Worm (Caenorhabditis elegans) whole organism, L3 larva: Measurements from ENCODE around the gene T07F8.4.

Source experiments
- R02D3.7 ChIP-seq: fragments of 150-350 bp; optimal IDR thresholded peaks from 2 replicates; lab custom pipeline; 2014; ENCODE audit warnings: missing biosample characterization, missing genetic modification characterization
- ZK546.5 ChIP-seq: sonication (generic microtip); optimal IDR thresholded peaks from 2 replicates; lab custom pipeline; 2017; ENCODE audit warnings: missing biosample characterization, missing genetic modification characterization
- ama-1 ChIP-seq: fragments of 150-350 bp; optimal IDR thresholded peaks from 2 replicates; lab custom pipeline; 2018
- ceh-16 ChIP-seq: sonication (generic microtip); optimal IDR thresholded peaks from 2 replicates; lab custom pipeline; 2017; ENCODE audit warnings: missing biosample characterization, missing genetic modification characterization
- ceh-28 ChIP-seq: fragments of 150-350 bp; optimal IDR thresholded peaks from 2 replicates; lab custom pipeline; 2014; ENCODE audit warnings: missing biosample characterization, missing genetic modification reagents, missing genetic modification characterization
- ceh-82 ChIP-seq: fragments of 150-350 bp; optimal IDR thresholded peaks from 2 replicates; lab custom pipeline; 2014; ENCODE audit warnings: missing biosample characterization, missing genetic modification characterization
- ceh-9 ChIP-seq: sonication (generic microtip); optimal IDR thresholded peaks from 2 replicates; lab custom pipeline; 2018; ENCODE audit warnings: missing biosample characterization, missing genetic modification characterization
- daf-12 ChIP-seq: fragments of 150-350 bp; optimal IDR thresholded peaks from 2 replicates; lab custom pipeline; 2014; ENCODE audit warnings: missing biosample characterization, missing genetic modification reagents, missing genetic modification characterization
- egl-27 ChIP-seq: sonication (generic microtip); optimal IDR thresholded peaks from 4 replicates; lab custom pipeline; 2017; ENCODE audit warnings: missing biosample characterization, missing genetic modification reagents, missing genetic modification characterization
- egl-5 ChIP-seq: fragments of 150-350 bp; optimal IDR thresholded peaks from 2 replicates; lab custom pipeline; 2017; ENCODE audit warnings: missing biosample characterization, missing genetic modification reagents, missing genetic modification characterization, inconsistent platforms
- elt-1 ChIP-seq: fragments of 150-350 bp; optimal IDR thresholded peaks from 2 replicates; lab custom pipeline; 2014; ENCODE audit warnings: missing biosample characterization, missing genetic modification characterization
- elt-2 ChIP-seq: sonication (generic microtip); optimal IDR thresholded peaks from 2 replicates; lab custom pipeline; 2016; ENCODE audit warnings: missing genetic modification reagents, mild to moderate bottlenecking, missing genetic modification characterization, missing compliant biosample characterization
- elt-3 ChIP-seq, 3 experiments: fragments of 150-350 bp in 1 of 3; sonication (generic microtip) in 2 of 3; optimal IDR thresholded peaks; 2 replicates in 2 of 3; 4 replicates in 1 of 3; lab custom pipeline; 2014 to 2017; ENCODE audit warnings: missing biosample characterization in 3 of 3, missing genetic modification characterization in 3 of 3
- eor-1 ChIP-seq, 2 experiments: fragments of 150-350 bp; optimal IDR thresholded peaks; 2 replicates each; lab custom pipeline; 2014 to 2018; ENCODE audit warnings: missing biosample characterization in 2 of 2, missing genetic modification characterization in 2 of 2
- fkh-10 ChIP-seq: sonication (generic microtip); optimal IDR thresholded peaks from 2 replicates; lab custom pipeline; 2017; ENCODE audit warnings: missing biosample characterization, missing genetic modification reagents, missing genetic modification characterization
- fkh-2 ChIP-seq: fragments of 150-350 bp; optimal IDR thresholded peaks from 2 replicates; lab custom pipeline; 2014; ENCODE audit warnings: missing biosample characterization, missing genetic modification reagents, missing genetic modification characterization
- fos-1 ChIP-seq: fragments of 150-350 bp; optimal IDR thresholded peaks from 2 replicates; lab custom pipeline; 2014; ENCODE audit warnings: missing biosample characterization, missing genetic modification characterization
- hmg-11 ChIP-seq: sonication (generic microtip); optimal IDR thresholded peaks from 2 replicates; lab custom pipeline; 2016; ENCODE audit warnings: missing genetic modification characterization, missing compliant biosample characterization
- jun-1 ChIP-seq: fragments of 150-350 bp; optimal IDR thresholded peaks from 2 replicates; lab custom pipeline; 2014; ENCODE audit warnings: missing biosample characterization, missing genetic modification reagents, missing genetic modification characterization
- lin-15B ChIP-seq: fragments of 150-350 bp; optimal IDR thresholded peaks from 2 replicates; lab custom pipeline; 2014; ENCODE audit warnings: missing biosample characterization, missing genetic modification characterization
- lin-39 ChIP-seq: fragments of 150-350 bp; optimal IDR thresholded peaks from 2 replicates; lab custom pipeline; 2018; ENCODE audit warnings: missing biosample characterization, missing genetic modification reagents, missing genetic modification characterization
- lsy-12 ChIP-seq: sonication (generic microtip); optimal IDR thresholded peaks from 2 replicates; lab custom pipeline; 2016; ENCODE audit warnings: mild to moderate bottlenecking, missing genetic modification characterization, missing compliant biosample characterization
- mml-1 ChIP-seq: fragments of 150-350 bp; sonication (generic microtip); optimal IDR thresholded peaks from 3 replicates; lab custom pipeline; 2014; ENCODE audit warnings: missing biosample characterization, missing genetic modification characterization
- nfya-1 ChIP-seq: sonication (generic microtip); optimal IDR thresholded peaks from 2 replicates; lab custom pipeline; 2017; ENCODE audit warnings: missing genetic modification characterization, mild to moderate bottlenecking, missing compliant biosample characterization, antibody characterized with exemption, moderate library complexity; ENCODE audit not compliant: insufficient read depth
- nhr-12 ChIP-seq: fragments of 150-350 bp; optimal IDR thresholded peaks from 2 replicates; lab custom pipeline; 2014; ENCODE audit warnings: missing biosample characterization, missing genetic modification characterization
- nhr-23 ChIP-seq: fragments of 150-350 bp; optimal IDR thresholded peaks from 2 replicates; lab custom pipeline; 2014; ENCODE audit warnings: missing biosample characterization, missing genetic modification reagents, missing genetic modification characterization
- nhr-237 ChIP-seq: fragments of 150-350 bp; optimal IDR thresholded peaks from 2 replicates; lab custom pipeline; 2014; ENCODE audit warnings: missing biosample characterization, missing genetic modification characterization
- nhr-25 ChIP-seq: sonication (generic microtip); optimal IDR thresholded peaks from 2 replicates; lab custom pipeline; 2017; ENCODE audit warnings: missing biosample characterization, missing genetic modification characterization
- nhr-67 ChIP-seq: fragments of 150-350 bp; optimal IDR thresholded peaks from 2 replicates; lab custom pipeline; 2014; ENCODE audit warnings: missing biosample characterization, missing genetic modification characterization
- nhr-76 ChIP-seq: fragments of 150-350 bp; sonication (generic microtip); optimal IDR thresholded peaks from 5 replicates; lab custom pipeline; 2014; ENCODE audit warnings: missing biosample characterization, missing genetic modification characterization
- nhr-77 ChIP-seq: fragments of 150-350 bp; optimal IDR thresholded peaks from 2 replicates; lab custom pipeline; 2014; ENCODE audit warnings: missing biosample characterization, missing genetic modification characterization
- pha-4 ChIP-seq: fragments of 150-350 bp; optimal IDR thresholded peaks from 2 replicates; lab custom pipeline; 2014; ENCODE audit warnings: missing biosample characterization, missing genetic modification reagents, missing genetic modification characterization
- pqm-1 ChIP-seq: fragments of 150-350 bp; optimal IDR thresholded peaks from 2 replicates; lab custom pipeline; 2017; ENCODE audit warnings: missing biosample characterization, missing genetic modification characterization, inconsistent platforms
- sea-2 ChIP-seq: fragments of 150-350 bp; sonication (generic microtip); optimal IDR thresholded peaks from 4 replicates; lab custom pipeline; 2014; ENCODE audit warnings: missing biosample characterization, missing genetic modification reagents, missing genetic modification characterization
- snpc-4 ChIP-seq: fragments of 150-350 bp; optimal IDR thresholded peaks from 2 replicates; lab custom pipeline; 2014; ENCODE audit warnings: missing biosample characterization, missing genetic modification characterization
- tbx-2 ChIP-seq: sonication (generic microtip); optimal IDR thresholded peaks from 2 replicates; lab custom pipeline; 2016; ENCODE audit warnings: mild to moderate bottlenecking, missing genetic modification characterization, missing compliant biosample characterization
- unc-39 ChIP-seq: sonication (generic microtip); optimal IDR thresholded peaks from 4 replicates; lab custom pipeline; 2017; ENCODE audit warnings: missing biosample characterization, missing genetic modification characterization
- unc-62 ChIP-seq: fragments of 150-350 bp; sonication (generic microtip); optimal IDR thresholded peaks from 4 replicates; lab custom pipeline; 2014; ENCODE audit warnings: missing biosample characterization, missing genetic modification reagents, missing genetic modification characterization
- zag-1 ChIP-seq: fragments of 150-350 bp; optimal IDR thresholded peaks from 2 replicates; lab custom pipeline; 2014; ENCODE audit warnings: missing biosample characterization, missing genetic modification characterization
- ztf-11 ChIP-seq: fragments of 150-350 bp; optimal IDR thresholded peaks from 2 replicates; lab custom pipeline; 2014; ENCODE audit warnings: missing biosample characterization, missing genetic modification characterization
- ztf-4 ChIP-seq: fragments of 150-350 bp; optimal IDR thresholded peaks from 2 replicates; lab custom pipeline; 2014; ENCODE audit warnings: missing biosample characterization, missing genetic modification characterization

The T07F8.4 gene

DNA sequence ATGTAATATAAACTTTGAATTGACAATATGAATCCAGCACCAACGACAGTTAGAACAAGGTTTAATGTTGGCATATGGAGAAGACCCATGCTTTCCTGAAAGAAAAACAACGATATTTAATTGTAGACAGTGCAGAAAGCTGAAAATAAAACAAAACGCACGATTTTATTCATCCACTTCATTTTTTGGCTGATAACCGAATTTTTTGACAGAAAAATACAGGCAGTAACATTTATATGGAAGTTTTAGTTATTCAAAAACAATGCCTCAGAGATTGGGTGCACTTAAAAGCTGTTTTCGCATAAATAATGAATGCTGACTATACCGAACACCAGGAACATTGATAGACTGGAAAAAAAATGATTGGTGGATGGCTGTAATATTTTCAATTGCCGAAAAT lies 33.9 kb upstream of the T07F8.4 start, which contains the start of gene mfsd-13.2:
TSS of gene mfsd-13.2 (minus strand) at position 101 of the 400 bp plus-strand sequence.
- TF ChIP-seq egl-27 (no peak), lin-39 (no peak), ZK546.5 (no peak), egl-5 (no peak), lsy-12 (tag; lab: Kevin White, UChicago) (no peak), nhr-77 (tag; lab: Kevin White, UChicago) (no peak), ceh-82 (tag; lab: Kevin White, UChicago) (no peak), elt-1 (tag; lab: Kevin White, UChicago) (no peak), nhr-67 (tag; lab: Kevin White, UChicago) (no peak)

DNA sequence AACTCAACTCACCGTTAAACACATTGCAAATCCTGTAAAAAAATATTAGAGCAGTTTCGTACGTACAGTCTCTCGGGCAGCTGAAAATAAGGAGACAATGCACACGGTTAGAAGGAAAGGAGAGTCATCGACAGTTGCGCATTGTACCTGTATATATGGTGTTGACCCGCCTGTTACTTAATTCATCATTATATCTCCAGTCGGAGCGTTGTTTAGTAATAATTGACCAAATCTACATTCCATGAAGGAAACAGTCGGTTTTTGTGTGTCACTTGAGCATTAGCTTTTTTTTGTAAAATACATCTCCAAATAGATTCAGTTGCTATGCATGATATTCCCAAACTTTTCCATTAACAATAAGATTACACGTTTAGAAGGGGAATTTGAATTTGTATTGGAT lies 29.7 kb upstream of the T07F8.4 start, which contains the start of gene C27H5.12:
TSS of gene C27H5.12 (minus strand) at position 101 of the 400 bp plus-strand sequence.
- TF ChIP-seq jun-1 (no peak), egl-27 (no peak), sea-2 (no peak), unc-62 (GFP tag; lab: Kevin White, UChicago) (no peak), lin-15B (tag; lab: Kevin White, UChicago) (no peak), nhr-23 (tag; lab: Kevin White, UChicago) (no peak), nhr-77 (tag; lab: Kevin White, UChicago) (no peak), elt-2 (tag; lab: Kevin White, UChicago) (no peak), ztf-4 (tag; lab: Kevin White, UChicago) (no peak), lsy-12 (tag; lab: Kevin White, UChicago) (no peak), mml-1 (tag; lab: Kevin White, UChicago) (no peak), ztf-11 (tag; lab: Kevin White, UChicago) (no peak), nfya-1 (tag; lab: Kevin White, UChicago) (no peak), snpc-4 (tag; lab: Kevin White, UChicago) (no peak), nhr-237 (tag; lab: Kevin White, UChicago) (no peak), ceh-82 (tag; lab: Kevin White, UChicago) (no peak), pha-4 (tag; lab: Kevin White, UChicago) (no peak), ama-1 (no peak), nhr-67 (tag; lab: Kevin White, UChicago) (no peak), fkh-2 (tag; lab: Kevin White, UChicago) (no peak)
- TF ChIP-seq, all 47 proteins: peak for 0

DNA sequence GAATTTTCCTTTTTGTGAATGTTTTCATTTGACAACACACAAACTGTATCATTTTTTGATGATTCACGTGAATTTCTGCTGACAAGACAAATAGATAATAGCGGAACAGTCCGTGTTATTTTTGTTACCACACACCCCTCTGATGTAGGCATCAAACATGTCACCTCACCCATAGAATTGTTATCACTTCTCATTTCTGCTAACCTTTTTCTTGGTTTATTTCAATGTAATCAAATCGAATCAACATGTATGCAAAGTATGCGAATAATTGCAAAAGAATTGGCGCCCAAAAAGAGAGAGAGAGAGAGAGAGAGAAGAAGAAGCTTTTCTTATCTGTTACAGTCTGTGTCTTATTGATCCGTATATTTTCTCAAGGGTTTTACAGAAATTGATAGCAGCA lies 25.6 kb upstream of the T07F8.4 start:
- TF ChIP-seq nhr-23 (tag; lab: Kevin White, UChicago) (peak; percentile 18), R02D3.7 (no peak), fkh-10 (GFP tag; lab: Kevin White, UChicago) (no peak), zag-1 (no peak), nhr-25 (peak; percentile 0), pha-4 (tag; lab: Kevin White, UChicago) (peak; percentile 64), ceh-9 (tag; lab: Kevin White, UChicago) (no peak), jun-1 (peak; percentile 54), elt-3 (tag; optimal IDR thresholded peaks at IDR 0.05; lab: Kevin White, UChicago) (no peak), pqm-1 (tag; lab: Kevin White, UChicago) (peak; percentile 50), nhr-237 (tag; lab: Kevin White, UChicago) (no peak), ceh-28 (tag; lab: Kevin White, UChicago) (peak; percentile 42), fos-1 (peak; percentile 6), elt-2 (tag; lab: Kevin White, UChicago) (peak; percentile 89)

DNA sequence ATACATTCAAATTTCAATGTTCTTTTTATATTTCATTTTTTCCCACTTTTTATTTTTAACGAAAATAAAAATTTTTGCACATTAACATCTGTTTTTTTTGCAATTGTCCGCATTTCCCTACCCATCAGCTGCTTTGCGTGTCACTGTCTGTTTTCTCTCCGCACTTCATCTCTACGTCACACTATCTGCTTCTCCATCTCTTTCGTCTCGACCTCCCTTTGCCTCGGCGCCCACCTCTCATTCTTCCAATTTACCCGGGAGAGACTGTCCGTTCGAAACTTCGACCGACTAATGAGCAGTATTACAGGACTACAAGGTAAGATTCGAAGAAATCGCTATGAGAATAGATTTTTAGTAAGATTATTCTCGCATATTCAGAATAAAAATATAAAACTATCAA lies 23.6 kb upstream of the T07F8.4 start, which contains the start of gene C27H5.2:
TSS of gene C27H5.2 (plus strand) at position 190 of the 400 bp plus-strand sequence.
- TF ChIP-seq nhr-25, result peak; percentile 13
- no peak for TF ChIP-seq unc-39
- peak; percentile 20 for TF ChIP-seq elt-2 (tag; lab: Kevin White, UChicago)
- peak; percentile 27 for TF ChIP-seq ama-1
- no peak for TF ChIP-seq lin-39

DNA sequence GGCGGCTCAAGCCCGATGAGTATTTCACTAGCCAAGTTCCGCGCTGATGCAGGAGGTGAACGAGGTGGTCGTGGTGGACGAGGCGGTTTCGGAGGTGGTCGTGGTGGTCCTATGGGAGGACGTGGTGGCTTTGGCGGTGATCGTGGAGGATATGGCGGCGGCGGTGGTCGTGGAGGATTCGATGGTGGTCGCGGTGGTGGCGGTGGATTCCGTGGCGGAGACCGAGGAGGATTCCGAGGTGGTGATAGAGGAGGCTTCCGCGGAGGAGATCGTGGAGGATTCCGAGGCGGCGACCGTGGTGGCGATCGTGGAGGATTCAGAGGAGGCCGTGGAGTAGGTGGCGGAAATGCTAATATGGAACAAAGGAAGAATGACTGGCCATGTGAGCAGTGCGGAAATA lies 22.9 kb upstream of the T07F8.4 start:
- TF ChIP-seq nhr-76 (no peak), ZK546.5 (no peak), eor-1 (tag; optimal IDR thresholded peaks at IDR 0.05; lab: Kevin White, UChicago) (no peak), nhr-77 (tag; lab: Kevin White, UChicago) (no peak), ceh-82 (tag; lab: Kevin White, UChicago) (no peak), lsy-12 (tag; lab: Kevin White, UChicago) (no peak), unc-39 (no peak), nhr-12 (tag; lab: Kevin White, UChicago) (no peak), egl-5 (no peak), tbx-2 (no peak), egl-27 (no peak), ceh-9 (tag; lab: Kevin White, UChicago) (no peak), unc-62 (GFP tag; lab: Kevin White, UChicago) (no peak), daf-12 (tag; lab: Kevin White, UChicago) (no peak), hmg-11 (tag; lab: Kevin White, UChicago) (no peak), ceh-16 (tag; lab: Kevin White, UChicago) (no peak), nhr-23 (tag; lab: Kevin White, UChicago) (no peak), nfya-1 (tag; lab: Kevin White, UChicago) (no peak), elt-3 (tag; optimal IDR thresholded peaks at IDR 0.05; lab: Kevin White, UChicago) (no peak), nhr-67 (tag; lab: Kevin White, UChicago) (no peak)
